Worm (Caenorhabditis elegans) whole organism, midembryonic: Measurements from ENCODE around the gene vha-12.
"Not testable (repeated sequence)": the region's sequence is repeated elsewhere in the genome, so short reads cannot be mapped to it uniquely, and the experiment has no call there.

Experiments
- T22C8.4 ChIP-seq: fragments of 200-800 bp; sonication (Bioruptor generic); IDR thresholded peaks from 2 replicates; pipeline ENCODE4 v1.3.6; 2022; ENCODE audit warnings: missing genetic modification characterization, missing compliant biosample characterization
- cog-1 ChIP-seq: sonication (generic microtip); optimal IDR thresholded peaks from 2 replicates; lab custom pipeline; 2016; ENCODE audit warnings: missing genetic modification characterization, missing compliant biosample characterization
- flt-1 ChIP-seq: fragments of 200-800 bp; sonication (Bioruptor generic); IDR thresholded peaks from 2 replicates; pipeline ENCODE4 v1.3.6; 2022; ENCODE audit warnings: missing genetic modification characterization, missing compliant biosample characterization
- med-1 ChIP-seq: sonication (generic microtip); optimal IDR thresholded peaks from 2 replicates; lab custom pipeline; 2017; ENCODE audit warnings: missing genetic modification characterization, mild to moderate bottlenecking, missing compliant biosample characterization, antibody characterized with exemption, missing genetic modification reagents; ENCODE audit not compliant: insufficient read depth
- ref-1 ChIP-seq: fragments of 200-800 bp; sonication (Bioruptor generic); conservative IDR thresholded peaks from 2 replicates; pipeline ENCODE4 v1.3.6; 2022; ENCODE audit warnings: missing genetic modification reagents, missing genetic modification characterization, missing compliant biosample characterization
- tab-1 ChIP-seq: fragments of 200-800 bp; sonication (Bioruptor generic); IDR thresholded peaks from 2 replicates; pipeline ENCODE4 v1.3.6; 2022; ENCODE audit warnings: missing genetic modification characterization, missing compliant biosample characterization
- ztf-23 ChIP-seq: fragments of 200-800 bp; sonication (Bioruptor generic); IDR thresholded peaks from 2 replicates; pipeline ENCODE4 v1.3.6; 2022; ENCODE audit warnings: missing genetic modification reagents, missing genetic modification characterization, missing compliant biosample characterization
- ztf-29 ChIP-seq: fragments of 200-800 bp; sonication (Bioruptor generic); IDR thresholded peaks from 2 replicates; pipeline ENCODE4 v1.3.6; 2022; ENCODE audit warnings: missing genetic modification reagents, missing genetic modification characterization, missing compliant biosample characterization

DNA sequence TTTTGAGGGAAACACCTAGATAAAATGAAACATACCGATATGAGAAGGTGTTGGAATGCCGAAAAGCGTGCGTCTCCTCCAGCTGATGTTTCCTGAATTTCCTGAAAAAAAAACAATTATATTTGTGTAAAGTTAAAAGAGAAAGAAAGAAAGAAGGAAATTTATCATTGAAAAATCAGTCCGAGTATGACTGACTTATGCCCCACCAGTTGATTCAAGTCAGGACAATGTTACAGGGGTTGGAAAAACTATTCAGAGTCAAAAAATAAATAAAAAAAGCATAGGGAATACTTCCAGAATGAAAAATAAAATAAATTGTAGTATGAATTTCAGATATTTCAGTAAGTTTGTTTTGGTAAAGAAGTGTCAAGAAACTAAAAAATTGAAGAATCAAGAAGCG lies 16.5 kb downstream of the vha-12 start, which contains the start of gene F20B6.9:
- TF ChIP-seq med-1 (GFP tag; lab: Kevin White, UChicago); flt-1; T22C8.4; ztf-23 (GFP tag; lab: Robert Waterston, UW); cog-1 (tag; lab: Kevin White, UChicago); ztf-29 (GFP tag; lab: Robert Waterston, UW); tab-1 (GFP tag; lab: Robert Waterston, UW); ref-1 (GFP tag; lab: Robert Waterston, UW): not testable (repeated sequence)
